Worm (Caenorhabditis elegans): Measurements from ENCODE around the gene nhr-112.

nhr-112 gene

DNA sequence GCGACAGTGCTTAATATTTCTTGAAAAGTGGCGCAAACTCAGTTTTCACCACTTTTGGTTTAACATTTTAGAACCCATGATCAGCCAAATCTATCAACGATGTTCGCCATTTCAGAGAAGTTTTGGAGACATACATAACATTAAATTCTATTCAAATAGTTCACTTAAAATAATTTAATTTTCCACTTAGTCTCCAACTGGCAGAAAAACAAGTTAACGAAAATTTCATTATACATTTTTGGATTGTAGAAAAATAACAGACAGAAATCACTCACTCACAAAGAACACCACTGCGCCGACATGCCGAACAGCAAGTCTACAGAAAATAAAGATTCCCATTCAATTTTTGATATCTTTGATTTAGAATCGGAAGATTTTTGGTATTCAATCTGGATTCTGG is 43.7 kb downstream of the nhr-112 start, which contains the start of gene srw-44:
Gene srw-44, plus strand, starts transcription at position 301 of the 400 bp plus-strand sequence.
- no peak for TF ChIP-seq ceh-13 (GFP tag; optimal IDR thresholded peaks at IDR 0.05)
- TF ChIP-seq ceh-36 (tag; optimal IDR thresholded peaks at IDR 0.05): no peak
- no peak for TF ChIP-seq tbx-37 (GFP tag; conservative IDR thresholded peaks at IDR 0.05)
- TF ChIP-seq hmbx-1 (tag; optimal IDR thresholded peaks at IDR 0.05): no peak
- TF ChIP-seq ama-1 (optimal IDR thresholded peaks at IDR 0.05): no peak
- TF ChIP-seq tbx-11 (GFP tag; IDR thresholded peaks at IDR 0.05): no peak
- TF ChIP-seq tra-4 (tag; optimal IDR thresholded peaks at IDR 0.05): no peak
- TF ChIP-seq sea-1 (GFP tag; conservative IDR thresholded peaks at IDR 0.05): no peak
- no peak for TF ChIP-seq ets-7 (tag; optimal IDR thresholded peaks at IDR 0.05)
- no peak for TF ChIP-seq flt-1 (GFP tag; IDR thresholded peaks at IDR 0.05)
- TF ChIP-seq hnd-1 (tag; optimal IDR thresholded peaks at IDR 0.05): no peak
- no peak for TF ChIP-seq pes-1 (GFP tag; IDR thresholded peaks at IDR 0.05)
- TF ChIP-seq B0310.2 (tag; optimal IDR thresholded peaks at IDR 0.05): no peak
- no peak for TF ChIP-seq hmg-4 (GFP tag; optimal IDR thresholded peaks at IDR 0.05)
- TF ChIP-seq aly-1 (tag; optimal IDR thresholded peaks at IDR 0.05): no peak
- no peak for TF ChIP-seq scrt-1 (GFP tag; IDR thresholded peaks at IDR 0.05)
- no peak for TF ChIP-seq F13C5.2 (tag; optimal IDR thresholded peaks at IDR 0.05)

DNA sequence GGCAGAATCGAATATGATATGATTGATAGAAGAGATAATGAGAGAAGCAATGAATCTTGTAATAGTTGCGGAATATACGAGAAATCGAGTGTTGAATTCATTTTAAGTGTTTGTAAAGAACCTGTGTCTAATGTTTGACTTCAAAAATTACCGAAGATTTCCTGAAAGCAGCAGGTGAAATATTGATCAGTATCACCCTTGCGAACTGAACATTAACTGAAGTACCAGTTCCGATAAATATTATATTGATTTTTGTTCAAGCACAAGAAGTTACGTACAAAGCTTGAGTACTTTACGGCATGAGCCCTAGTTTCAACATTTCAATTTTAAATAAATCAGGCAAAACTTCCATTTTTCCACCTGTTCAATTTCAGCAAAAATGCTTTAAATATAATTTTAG is 44.4 kb downstream of the nhr-112 start, which contains the start of gene srz-103:
Gene srz-103, minus strand, starts transcription at position 101 of the 400 bp plus-strand sequence.
- TF ChIP-seq hmbx-1 (tag; optimal IDR thresholded peaks at IDR 0.05) (no peak), sea-1 (GFP tag; conservative IDR thresholded peaks at IDR 0.05) (no peak)

DNA sequence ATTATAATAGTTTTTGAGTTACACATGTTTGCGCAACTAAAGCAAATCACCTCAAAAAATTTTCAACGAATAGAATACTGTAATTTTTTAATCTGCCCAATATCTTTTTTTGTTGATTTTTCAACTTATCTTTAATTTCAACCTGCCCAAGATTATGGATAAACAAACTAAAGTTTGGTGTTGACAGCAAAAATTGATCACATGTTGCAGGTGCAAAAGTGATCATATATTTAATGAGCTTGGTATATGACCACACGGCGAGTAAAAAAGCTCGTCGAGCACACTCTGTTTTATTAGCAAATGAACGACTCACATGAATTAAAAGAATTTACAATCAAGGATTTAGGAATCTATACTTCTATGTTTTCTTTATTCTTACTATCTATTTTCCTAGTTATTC is 48.1 kb downstream of the nhr-112 start, which contains the start of gene srz-1:
Gene srz-1, plus strand, starts transcription at position 301 of the 400 bp plus-strand sequence.
- no peak for TF ChIP-seq tbx-37 (GFP tag; conservative IDR thresholded peaks at IDR 0.05)

DNA sequence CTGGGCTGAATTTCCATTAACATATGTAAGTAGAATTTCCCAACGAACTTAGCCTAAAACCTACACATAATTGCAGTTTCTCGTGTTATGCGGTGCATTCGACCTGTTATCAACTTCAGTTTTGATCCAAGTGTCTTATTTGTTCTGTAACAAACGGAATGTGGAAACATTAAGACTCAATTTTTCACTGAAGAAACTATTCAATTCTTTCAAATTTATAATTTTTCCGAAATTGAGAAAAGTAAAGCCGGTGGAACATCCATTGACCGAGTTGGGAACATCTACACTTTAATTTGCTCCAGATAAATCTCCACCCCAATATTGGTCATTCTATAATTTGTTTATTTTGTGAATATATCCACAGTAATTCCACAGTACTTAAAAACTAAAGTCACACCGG is 49.2 kb downstream of the nhr-112 start:
- TF ChIP-seq tbx-37 (GFP tag; conservative IDR thresholded peaks at IDR 0.05) (no peak), aly-1 (tag; optimal IDR thresholded peaks at IDR 0.05) (no peak), sea-1 (GFP tag; conservative IDR thresholded peaks at IDR 0.05) (no peak), ceh-36 (tag; optimal IDR thresholded peaks at IDR 0.05) (no peak), flt-1 (GFP tag; IDR thresholded peaks at IDR 0.05) (no peak), ama-1 (optimal IDR thresholded peaks at IDR 0.05) (no peak), B0310.2 (tag; optimal IDR thresholded peaks at IDR 0.05) (no peak), hmbx-1 (tag; optimal IDR thresholded peaks at IDR 0.05) (no peak), F13C5.2 (tag; optimal IDR thresholded peaks at IDR 0.05) (no peak), pes-1 (GFP tag; IDR thresholded peaks at IDR 0.05) (no peak), hnd-1 (tag; optimal IDR thresholded peaks at IDR 0.05) (no peak), tra-4 (tag; optimal IDR thresholded peaks at IDR 0.05) (no peak), ceh-13 (GFP tag; optimal IDR thresholded peaks at IDR 0.05) (no peak), hmg-4 (GFP tag; optimal IDR thresholded peaks at IDR 0.05) (no peak), scrt-1 (GFP tag; IDR thresholded peaks at IDR 0.05) (no peak), tbx-11 (GFP tag; IDR thresholded peaks at IDR 0.05) (no peak), ets-7 (tag; optimal IDR thresholded peaks at IDR 0.05) (no peak)

DNA sequence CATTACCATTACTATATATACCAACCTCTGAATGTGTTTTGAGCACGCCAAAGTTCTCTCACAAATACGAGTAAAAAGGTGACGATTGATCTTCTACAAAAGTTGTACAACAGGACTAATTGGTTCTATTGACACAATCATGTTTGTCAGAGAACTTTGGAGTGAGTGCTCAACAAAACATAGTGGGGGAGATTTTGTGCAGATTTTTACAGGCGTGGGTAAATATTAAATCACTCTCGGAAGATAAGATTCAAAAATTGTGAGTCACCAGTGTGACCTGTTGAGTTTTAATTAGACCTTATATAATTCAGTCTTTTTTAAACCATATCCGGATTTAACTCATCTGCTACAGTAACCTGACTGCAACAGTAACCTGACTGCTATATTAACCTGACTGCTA is 51.4 kb downstream of the nhr-112 start, which contains the start of gene F14F8.8:
Gene F14F8.8, minus strand, starts transcription at position 101 of the 400 bp plus-strand sequence.
- TF ChIP-seq ama-1 (optimal IDR thresholded peaks at IDR 0.05) (no peak), hmbx-1 (tag; optimal IDR thresholded peaks at IDR 0.05) (no peak), ceh-36 (tag; optimal IDR thresholded peaks at IDR 0.05) (no peak), aly-1 (tag; optimal IDR thresholded peaks at IDR 0.05) (no peak), B0310.2 (tag; optimal IDR thresholded peaks at IDR 0.05) (no peak), sea-1 (GFP tag; conservative IDR thresholded peaks at IDR 0.05) (no peak), flt-1 (GFP tag; IDR thresholded peaks at IDR 0.05) (no peak), pes-1 (GFP tag; IDR thresholded peaks at IDR 0.05) (no peak), tra-4 (tag; optimal IDR thresholded peaks at IDR 0.05) (no peak), ceh-13 (GFP tag; optimal IDR thresholded peaks at IDR 0.05) (no peak)
